Fruit fly (Drosophila melanogaster): Measurements from ENCODE around the gene Chsy.

Chsy gene

dm6 chrX:15622970-15623402 lies 29.7 kb upstream of the Chsy start (continued):
- no peak for TF ChIP-seq Sin3A (optimal IDR thresholded peaks at IDR 0.05)
- TF ChIP-seq CG1832 (GFP tag; optimal IDR thresholded peaks at IDR 0.05) = no peak
- peak; percentile 78 for TF ChIP-seq CG2889 (GFP tag; IDR thresholded peaks at IDR 0.05)
- TF ChIP-seq CG33557 (GFP tag; optimal IDR thresholded peaks at IDR 0.05) = no peak
- TF ChIP-seq Nf-YB (GFP tag; optimal IDR thresholded peaks at IDR 0.05) = peak; percentile 24
- TF ChIP-seq gsb (GFP tag; IDR thresholded peaks at IDR 0.05) = peak; percentile 79
- TF ChIP-seq repo (GFP tag; optimal IDR thresholded peaks at IDR 0.05) = peak; percentile 67
- TF ChIP-seq odd (GFP tag; optimal IDR thresholded peaks at IDR 0.05) = peak; percentile 47
- peak; percentile 77 for TF ChIP-seq tap (tag; optimal IDR thresholded peaks at IDR 0.05)
- TF ChIP-seq rib (GFP tag; IDR thresholded peaks at IDR 0.05) = peak; percentile 72; the same call in 1 of the 2 replicates
- TF ChIP-seq CG10543 (GFP tag; optimal IDR thresholded peaks at IDR 0.05) = no peak
- peak; percentile 84 for TF ChIP-seq CG2120 (GFP tag; optimal IDR thresholded peaks at IDR 0.05)
- TF ChIP-seq Stat92E (GFP tag; optimal IDR thresholded peaks at IDR 0.05) = no peak
- peak; percentile 54 for TF ChIP-seq corto (GFP tag; optimal IDR thresholded peaks at IDR 0.05)
- TF ChIP-seq sisA (GFP tag; IDR thresholded peaks at IDR 0.05) = peak; percentile 90
- peak; percentile 49 for TF ChIP-seq CG10274 (GFP tag; optimal IDR thresholded peaks at IDR 0.05)
- TF ChIP-seq CG12104 (GFP tag; optimal IDR thresholded peaks at IDR 0.05) = peak; percentile 22
- peak; percentile 71 for TF ChIP-seq az2 (GFP tag; optimal IDR thresholded peaks at IDR 0.05)
- peak; percentile 71 for TF ChIP-seq Fer1 (GFP tag; optimal IDR thresholded peaks at IDR 0.05)
- no peak for TF ChIP-seq ac (GFP tag; optimal IDR thresholded peaks at IDR 0.05)
- TF ChIP-seq cg (GFP tag; optimal IDR thresholded peaks at IDR 0.05) = no peak
- TF ChIP-seq CG9609 (GFP tag; optimal IDR thresholded peaks at IDR 0.05) = peak; percentile 57
- no peak for TF ChIP-seq fru (optimal IDR thresholded peaks at IDR 0.05)
- TF ChIP-seq cas (GFP tag; IDR thresholded peaks at IDR 0.05) = peak; percentile 75; the same call in 1 of the 2 replicates
- TF ChIP-seq luna (GFP tag; optimal IDR thresholded peaks at IDR 0.05) = peak; percentile 43
- TF ChIP-seq gfzf (GFP tag; optimal IDR thresholded peaks at IDR 0.05) = no peak
- peak; percentile 61 for TF ChIP-seq CG4854 (GFP tag; optimal IDR thresholded peaks at IDR 0.05)
- peak; percentile 49 for TF ChIP-seq CG9876 (GFP tag; optimal IDR thresholded peaks at IDR 0.05)
- TF ChIP-seq C15 (GFP tag; IDR thresholded peaks at IDR 0.05) = peak; percentile 71; the same call in 1 of the 3 replicates
- TF ChIP-seq sima (GFP tag; optimal IDR thresholded peaks at IDR 0.05) = no peak
- peak; percentile 77 for TF ChIP-seq ara (GFP tag; IDR thresholded peaks at IDR 0.05)
- TF ChIP-seq chinmo (GFP tag; IDR thresholded peaks at IDR 0.05; ENCODE audit: partially characterized antibody) = 0 out of 4 replicates have a peak, but pooled peaks have one; percentile 57
- TF ChIP-seq gsb-n (tag; optimal IDR thresholded peaks at IDR 0.05) = peak; percentile 9
- peak; percentile 77 for TF ChIP-seq CG31224 (GFP tag; IDR thresholded peaks at IDR 0.05)
- TF ChIP-seq CG17328 (GFP tag; IDR thresholded peaks at IDR 0.05) = peak; percentile 83
- TF ChIP-seq Mrtf (GFP tag; IDR thresholded peaks at IDR 0.05) = peak; percentile 85
- peak; percentile 81 for TF ChIP-seq CG13424 (tag; optimal IDR thresholded peaks at IDR 0.05)
- no peak for TF ChIP-seq Kr (GFP tag; optimal IDR thresholded peaks at IDR 0.05)
- 0 out of 3 replicates have a peak, but pooled peaks have one; percentile 71 for TF ChIP-seq CG2199 (GFP tag; IDR thresholded peaks at IDR 0.05)
- TF ChIP-seq CoRest (tag; optimal IDR thresholded peaks at IDR 0.05) = peak; percentile 83
- TF ChIP-seq CG10959 (GFP tag; IDR thresholded peaks at IDR 0.05) = peak; percentile 41; the same call in 1 of the 2 replicates
- peak; percentile 66 to 79 for TF ChIP-seq dpn (GFP tag; optimal IDR thresholded peaks at IDR 0.05)
- peak; percentile 85 for TF ChIP-seq so (GFP tag; IDR thresholded peaks at IDR 0.05)
- TF ChIP-seq maf-S (GFP tag; optimal IDR thresholded peaks at IDR 0.05) = peak; percentile 56
- TF ChIP-seq HmgD (GFP tag; optimal IDR thresholded peaks at IDR 0.05) = no peak
- TF ChIP-seq gt (GFP tag; IDR thresholded peaks at IDR 0.05) = 0 out of 2 replicates have a peak, but pooled peaks have one; percentile 15
- TF ChIP-seq CG7357 (GFP tag; IDR thresholded peaks at IDR 0.05) = peak; percentile 73
- TF ChIP-seq Dfd (GFP tag; optimal IDR thresholded peaks at IDR 0.05) = no peak
- peak; percentile 48 for TF ChIP-seq gro (GFP tag; optimal IDR thresholded peaks at IDR 0.05)
- peak; percentile 67 for TF ChIP-seq Asciz (GFP tag; optimal IDR thresholded peaks at IDR 0.05)
- peak; percentile 30 for TF ChIP-seq sd (tag; optimal IDR thresholded peaks at IDR 0.05)
- peak; percentile 25 for TF ChIP-seq CG14710 (tag; optimal IDR thresholded peaks at IDR 0.05)

All from whole organism, embryonic.